Worm (Caenorhabditis elegans) whole organism, L4 larva: ENCODE measurements around the gene orc-4.
A peak's percentile ranks its signal among the peaks of the same experiment; 100 is the strongest.

ENCODE experiments used
- R02D3.7 ChIP-seq: fragments of 150-350 bp; sonication (generic microtip); optimal IDR thresholded peaks from 3 replicates; lab custom pipeline; 2014; ENCODE audit warnings: missing biosample characterization, missing genetic modification characterization
- ZK337.2 ChIP-seq: fragments of 200-800 bp; sonication (Bioruptor generic); IDR thresholded peaks from 2 replicates; pipeline ENCODE4 v1.3.6; 2022; ENCODE audit warnings: missing genetic modification reagents, missing genetic modification characterization, missing compliant biosample characterization
- aha-1 ChIP-seq: fragments of 150-350 bp; peaks from one replicate; lab custom pipeline; 2014; ENCODE audit warnings: missing biosample characterization, missing genetic modification characterization
- arid-1 ChIP-seq: fragments of 200-800 bp; sonication (Bioruptor generic); conservative IDR thresholded peaks from 2 replicates; pipeline ENCODE4 v1.3.6; 2022; ENCODE audit warnings: missing genetic modification reagents, missing genetic modification characterization, missing compliant biosample characterization
- ceh-20 ChIP-seq: fragments of 200-800 bp; sonication (Bioruptor generic); IDR thresholded peaks from 2 replicates; pipeline ENCODE4 v1.3.6; 2022; ENCODE audit warnings: missing genetic modification reagents, missing genetic modification characterization, missing compliant biosample characterization
- ceh-62 ChIP-seq: sonication (generic microtip); optimal IDR thresholded peaks from 2 replicates; lab custom pipeline; 2017; ENCODE audit warnings: missing biosample characterization, missing genetic modification characterization
- ceh-82 ChIP-seq: sonication (generic microtip); optimal IDR thresholded peaks from 2 replicates; lab custom pipeline; 2017; ENCODE audit warnings: missing biosample characterization, missing genetic modification characterization
- ces-1 ChIP-seq: fragments of 150-350 bp; sonication (generic microtip); optimal IDR thresholded peaks from 4 replicates; lab custom pipeline; 2014; ENCODE audit warnings: missing biosample characterization, missing genetic modification reagents, missing genetic modification characterization
- ctbp-1 ChIP-seq: fragments of 200-800 bp; sonication (Bioruptor generic); IDR thresholded peaks from 2 replicates; pipeline ENCODE4 v1.3.6; 2022; ENCODE audit warnings: missing genetic modification reagents, missing genetic modification characterization, missing compliant biosample characterization
- daf-12 ChIP-seq: fragments of 150-350 bp; optimal IDR thresholded peaks from 2 replicates; lab custom pipeline; 2014; ENCODE audit warnings: missing biosample characterization, missing genetic modification reagents, missing genetic modification characterization
- daf-16 ChIP-seq, 3 experiments: sonication (generic microtip); optimal IDR thresholded peaks; 2 replicates each; lab custom pipeline; 2016 to 2017; ENCODE audit warnings: missing genetic modification characterization in 3 of 3, missing genetic modification reagents in 3 of 3, mild to moderate bottlenecking in 2 of 3, missing compliant biosample characterization in 2 of 3, missing biosample characterization in 1 of 3, moderate library complexity in 1 of 3
- dmd-6 ChIP-seq: fragments of 200-800 bp; sonication (Bioruptor generic); IDR thresholded peaks from 2 replicates; pipeline ENCODE4 v1.3.6; 2022; ENCODE audit warnings: missing genetic modification reagents, missing genetic modification characterization, missing compliant biosample characterization
- egl-27 ChIP-seq: sonication (generic microtip); optimal IDR thresholded peaks from 3 replicates; lab custom pipeline; 2017; ENCODE audit warnings: missing biosample characterization, missing genetic modification reagents, missing genetic modification characterization
- fkh-10 ChIP-seq: fragments of 150-350 bp; optimal IDR thresholded peaks from 2 replicates; lab custom pipeline; 2014; ENCODE audit warnings: missing biosample characterization, missing genetic modification reagents, missing genetic modification characterization
- fos-1 ChIP-seq: fragments of 150-350 bp; optimal IDR thresholded peaks from 2 replicates; lab custom pipeline; 2014; ENCODE audit warnings: missing biosample characterization, missing genetic modification characterization
- gei-8 ChIP-seq: fragments of 200-800 bp; sonication (Bioruptor generic); optimal IDR thresholded peaks from 2 replicates; lab custom pipeline; 2018; ENCODE audit warnings: mild to moderate bottlenecking, missing genetic modification characterization, missing compliant biosample characterization
- hif-1 ChIP-seq, 2 experiments: sonication (generic microtip); optimal IDR thresholded peaks; 2 replicates each; lab custom pipeline; 2016 to 2017; ENCODE audit warnings: missing compliant biosample characterization in 2 of 2, missing genetic modification characterization in 2 of 2, missing genetic modification reagents in 2 of 2, missing genotype in 2 of 2, mild to moderate bottlenecking in 1 of 2
- hmg-1.1 ChIP-seq: fragments of 200-800 bp; sonication (Bioruptor generic); IDR thresholded peaks from 2 replicates; pipeline ENCODE4 v1.3.6; 2022; ENCODE audit warnings: missing genetic modification reagents, missing genetic modification characterization, missing compliant biosample characterization
- lin-13 ChIP-seq: fragments of 150-350 bp; optimal IDR thresholded peaks from 2 replicates; lab custom pipeline; 2014; ENCODE audit warnings: missing biosample characterization, missing genetic modification reagents, missing genetic modification characterization
- lin-15B ChIP-seq: fragments of 150-350 bp; sonication (generic microtip); optimal IDR thresholded peaks from 3 replicates; lab custom pipeline; 2014; ENCODE audit warnings: missing biosample characterization, missing genetic modification characterization
- lin-38 ChIP-seq: fragments of 200-800 bp; sonication (Bioruptor generic); IDR thresholded peaks from 2 replicates; pipeline ENCODE4 v1.3.6; 2022; ENCODE audit warnings: missing genetic modification reagents, missing genetic modification characterization, missing compliant biosample characterization
- lir-3 ChIP-seq: sonication (generic microtip); optimal IDR thresholded peaks from 2 replicates; lab custom pipeline; 2016; ENCODE audit warnings: mild to moderate bottlenecking, missing genetic modification characterization, missing compliant biosample characterization
- lsy-2 ChIP-seq, 2 experiments: fragments of 150-350 bp in 1 of 2; sonication (generic microtip) in 1 of 2; optimal IDR thresholded peaks; 2 replicates each; lab custom pipeline; 2014 to 2017; ENCODE audit warnings: missing biosample characterization in 2 of 2, missing genetic modification characterization in 2 of 2
- madf-9 ChIP-seq: fragments of 200-800 bp; sonication (Bioruptor generic); conservative IDR thresholded peaks from 2 replicates; pipeline ENCODE4 v1.3.6; 2022; ENCODE audit warnings: missing genetic modification reagents, missing genetic modification characterization, missing compliant biosample characterization
- mdl-1 ChIP-seq, 2 experiments: fragments of 150-350 bp in 1 of 2; sonication (generic microtip) in 1 of 2; optimal IDR thresholded peaks; 2 replicates each; lab custom pipeline; 2014 to 2017; ENCODE audit warnings: missing biosample characterization in 2 of 2, missing genetic modification characterization in 2 of 2
- mes-2 ChIP-seq: sonication (generic microtip); optimal IDR thresholded peaks from 2 replicates; lab custom pipeline; 2016; ENCODE audit warnings: missing genotype, mild to moderate bottlenecking, missing genetic modification characterization, missing compliant biosample characterization; ENCODE audit not compliant: poor library complexity, severe bottlenecking
- nhr-10 ChIP-seq: fragments of 150-350 bp; optimal IDR thresholded peaks from 2 replicates; lab custom pipeline; 2014; ENCODE audit warnings: missing biosample characterization, missing genetic modification characterization
- nhr-11 ChIP-seq: fragments of 150-350 bp; optimal IDR thresholded peaks from 2 replicates; lab custom pipeline; 2014; ENCODE audit warnings: missing biosample characterization, missing genetic modification characterization
- nhr-111 ChIP-seq: fragments of 200-800 bp; sonication (Bioruptor generic); optimal IDR thresholded peaks from 2 replicates; lab custom pipeline; 2018; ENCODE audit warnings: mild to moderate bottlenecking, missing genetic modification characterization, missing compliant biosample characterization
- nhr-42 ChIP-seq: fragments of 200-800 bp; sonication (Bioruptor generic); IDR thresholded peaks from 2 replicates; pipeline ENCODE4 v1.3.6; 2022; ENCODE audit warnings: missing genetic modification characterization, missing compliant biosample characterization
- nhr-48 ChIP-seq: sonication (generic microtip); optimal IDR thresholded peaks from 2 replicates; lab custom pipeline; 2016; ENCODE audit warnings: mild to moderate bottlenecking, missing genetic modification characterization, missing compliant biosample characterization
- nhr-6 ChIP-seq: fragments of 150-350 bp; optimal IDR thresholded peaks from 2 replicates; lab custom pipeline; 2014; ENCODE audit warnings: missing biosample characterization, missing genetic modification characterization
- nhr-76 ChIP-seq: fragments of 150-350 bp; optimal IDR thresholded peaks from 2 replicates; lab custom pipeline; 2014; ENCODE audit warnings: missing biosample characterization, missing genetic modification characterization
- php-3 ChIP-seq: fragments of 200-800 bp; sonication (Bioruptor generic); IDR thresholded peaks from 2 replicates; pipeline ENCODE4 v1.3.6; 2022; ENCODE audit warnings: missing genetic modification reagents, missing genetic modification characterization, missing compliant biosample characterization
- snpc-4 ChIP-seq: fragments of 150-350 bp; optimal IDR thresholded peaks from 2 replicates; lab custom pipeline; 2014; ENCODE audit warnings: missing biosample characterization, missing genetic modification characterization
- spr-3 ChIP-seq: fragments of 200-800 bp; sonication (Bioruptor generic); optimal IDR thresholded peaks from 2 replicates; lab custom pipeline; 2018; ENCODE audit warnings: mild to moderate bottlenecking, missing genetic modification characterization, missing compliant biosample characterization
- tra-1 ChIP-seq: fragments of 200-800 bp; sonication (Bioruptor generic); IDR thresholded peaks from 2 replicates; pipeline ENCODE4 v1.3.6; 2022; ENCODE audit warnings: missing genetic modification reagents, missing genetic modification characterization, missing compliant biosample characterization
- unc-130 ChIP-seq: sonication (generic microtip); optimal IDR thresholded peaks from 2 replicates; lab custom pipeline; 2016; ENCODE audit warnings: missing genetic modification reagents, missing genetic modification characterization, missing compliant biosample characterization
- unc-62 ChIP-seq, 3 experiments: fragments of 150-350 bp in 1 of 3; sonication (generic microtip); optimal IDR thresholded peaks in 2 of 3; peaks in 1 of 3; 1 replicate in 1 of 3; 2 replicates in 2 of 3; lab custom pipeline; 2014 to 2017; ENCODE audit warnings: missing biosample characterization in 3 of 3, missing genetic modification characterization in 3 of 3, missing genetic modification reagents in 3 of 3, missing genotype in 1 of 3
- zfp-2 ChIP-seq: sonication (generic microtip); optimal IDR thresholded peaks from 2 replicates; lab custom pipeline; 2016; ENCODE audit warnings: mild to moderate bottlenecking, missing genetic modification characterization, missing compliant biosample characterization
- ztf-7 ChIP-seq: fragments of 150-350 bp; optimal IDR thresholded peaks from 2 replicates; lab custom pipeline; 2014; ENCODE audit warnings: missing biosample characterization, missing genetic modification characterization

orc-4 gene

DNA sequence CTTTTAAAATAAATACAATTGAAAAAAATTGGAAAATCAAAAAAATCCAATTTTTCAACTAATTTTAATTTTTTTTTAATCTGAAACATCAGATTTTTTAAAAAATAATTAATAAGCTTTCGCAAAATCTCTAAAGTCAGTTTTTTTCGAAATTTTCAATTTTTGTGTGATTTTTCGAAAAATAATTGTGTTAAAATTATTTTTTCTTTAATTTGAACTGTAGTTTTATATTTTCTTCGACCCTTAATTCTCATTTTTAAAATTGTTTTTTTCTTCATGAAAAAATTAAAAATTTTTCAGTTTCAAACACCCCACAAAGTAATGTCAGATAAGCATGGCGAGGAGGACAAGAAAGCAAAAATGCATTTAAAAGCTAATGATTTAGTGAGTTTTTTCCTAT lies 40.9 kb upstream of the orc-4 start, which contains the start of gene rabx-5:
Gene rabx-5, plus strand, starts transcription at position 301 of the 400 bp plus-strand sequence.
- TF ChIP-seq fos-1 (tag; lab: Kevin White, UChicago) (no peak), lin-38 (GFP tag; lab: Robert Waterston, UW) (no peak), lin-13 (GFP tag; lab: Kevin White, UChicago) (no peak)

DNA sequence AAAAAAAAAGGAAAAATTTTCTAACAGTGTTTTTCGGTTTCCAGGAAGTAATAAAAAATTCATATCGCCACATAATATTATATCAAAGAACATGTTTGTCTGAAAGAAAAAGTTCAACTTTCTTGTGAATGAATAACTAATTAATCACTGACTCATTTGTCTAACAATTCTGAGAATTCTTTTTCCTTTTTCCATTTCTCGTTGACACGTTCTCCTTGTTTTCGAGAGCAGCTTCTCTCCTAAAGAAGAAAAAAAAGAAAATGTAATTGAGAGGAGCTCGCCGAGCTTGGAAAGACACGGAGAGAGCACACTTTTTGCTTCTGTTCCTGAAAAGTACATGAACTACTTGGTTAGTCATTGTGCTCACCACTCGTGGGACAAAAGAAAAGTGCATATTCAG lies 37.8 kb upstream of the orc-4 start:
- TF ChIP-seq aha-1 (peak; percentile 92), lsy-2 (tag; optimal IDR thresholded peaks at IDR 0.05; lab: Kevin White, UChicago) (peak in 1 of 2 experiments; percentile 15), lin-15B (tag; lab: Kevin White, UChicago) (no peak), mes-2 (tag; lab: Kevin White, UChicago) (no peak), daf-16 (GFP tag; optimal IDR thresholded peaks at IDR 0.05; lab: Kevin White, UChicago) (no peak), daf-16 (tag; optimal IDR thresholded peaks at IDR 0.05; lab: Kevin White, UChicago) (peak; percentile 2), fkh-10 (GFP tag; lab: Kevin White, UChicago) (peak; percentile 4)

DNA sequence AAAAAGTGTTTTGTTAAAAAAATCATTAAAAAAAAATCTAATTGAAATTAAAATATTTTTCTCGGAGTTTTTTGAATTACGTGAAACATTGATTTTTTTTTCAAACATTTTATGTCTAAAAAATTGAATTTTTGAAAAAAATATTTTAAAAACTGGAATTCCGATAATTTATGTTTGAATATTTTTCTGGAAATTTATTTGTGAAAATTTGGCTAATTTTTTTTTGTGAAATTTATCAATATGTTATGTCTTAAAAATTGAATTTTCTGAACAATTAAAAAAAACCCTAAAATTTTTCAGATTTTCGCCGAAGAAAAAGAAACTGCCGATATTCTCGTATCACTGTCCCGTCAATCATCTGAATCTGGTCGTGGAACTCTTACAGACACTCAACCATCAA lies 33.6 kb upstream of the orc-4 start, which contains the start of gene Y39A1A.24:
Gene Y39A1A.24, plus strand, starts transcription at position 301 of the 400 bp plus-strand sequence.
- TF ChIP-seq daf-12 (tag; lab: Kevin White, UChicago): no peak
- no peak for TF ChIP-seq ceh-62

DNA sequence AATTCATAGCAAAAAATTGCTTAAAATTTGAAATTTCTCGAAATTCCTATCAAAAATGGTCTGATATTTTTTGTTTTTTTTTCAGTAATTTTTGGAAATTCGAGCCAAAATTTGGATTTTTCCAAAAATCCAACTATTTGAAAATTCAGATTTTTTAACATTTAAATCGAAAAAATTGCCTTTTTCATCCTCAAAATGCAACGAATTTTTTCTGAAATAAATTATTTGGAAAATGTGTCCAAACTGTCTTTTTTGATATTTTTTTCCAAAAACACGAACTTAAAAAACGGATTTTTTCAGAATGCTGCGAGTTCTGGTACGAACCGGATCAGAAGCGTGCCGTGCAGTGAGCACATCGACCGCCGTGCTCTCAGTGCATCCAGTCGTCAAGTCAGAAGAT lies 30.8 kb upstream of the orc-4 start, which contains the start of gene mrpl-22:
Gene mrpl-22, plus strand, starts transcription at position 301 of the 400 bp plus-strand sequence.
- TF ChIP-seq ctbp-1 (GFP tag; lab: Robert Waterston, UW) (no peak), unc-62 (GFP tag; optimal IDR thresholded peaks at IDR 0.05 in 1 of 2; lab: Kevin White, UChicago) (no peak), unc-62 (tag; optimal IDR thresholded peaks at IDR 0.05; lab: Kevin White, UChicago) (no peak), lir-3 (tag; lab: Kevin White, UChicago) (no peak), gei-8 (GFP tag; lab: Kevin White, UChicago) (no peak), php-3 (no peak), spr-3 (no peak), arid-1 (GFP tag; lab: Robert Waterston, UW) (no peak), hif-1 (tag; optimal IDR thresholded peaks at IDR 0.05; lab: Kevin White, UChicago) (no peak), ZK337.2 (no peak), ces-1 (no peak), madf-9 (GFP tag; lab: Robert Waterston, UW) (no peak)

DNA sequence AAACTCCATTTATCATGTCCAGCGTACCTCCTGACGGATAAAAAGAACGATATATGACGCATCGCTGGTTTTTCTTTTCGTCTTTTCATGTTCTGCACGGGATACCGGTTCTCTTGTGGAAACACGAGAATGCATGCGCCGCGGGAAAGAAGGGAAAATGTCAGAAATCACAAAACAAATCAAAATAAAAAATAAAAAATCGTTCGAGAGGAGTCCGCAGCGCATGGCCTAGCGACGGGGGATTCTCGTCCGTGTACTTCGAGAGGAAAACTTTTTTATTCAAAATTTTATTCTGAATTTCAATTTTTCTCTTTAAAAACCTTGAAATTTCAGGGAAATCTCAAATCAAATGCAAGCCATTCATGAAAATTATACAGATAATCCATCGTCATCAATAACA lies 24.8 kb upstream of the orc-4 start, which contains the start of the genes lron-10 and hpr-9:
Gene lron-10, minus strand, starts transcription at position 162 of the 400 bp plus-strand sequence.
Gene hpr-9, plus strand, starts transcription at position 344 of the 400 bp plus-strand sequence.
- TF ChIP-seq nhr-11 (tag; lab: Kevin White, UChicago): no peak
- TF ChIP-seq snpc-4: no peak
- peak in 1 of 2 experiments; percentile 94 for TF ChIP-seq hif-1 (tag; optimal IDR thresholded peaks at IDR 0.05; lab: Kevin White, UChicago)
- no peak for TF ChIP-seq lin-15B (tag; lab: Kevin White, UChicago)
- TF ChIP-seq mes-2 (tag; lab: Kevin White, UChicago): peak; percentile 99
- TF ChIP-seq R02D3.7 (tag; lab: Kevin White, UChicago): no peak
- peak; percentile 58 for TF ChIP-seq nhr-48
- peak; percentile 51 to 85 for TF ChIP-seq mdl-1 (tag; optimal IDR thresholded peaks at IDR 0.05; lab: Kevin White, UChicago)
- peak in 1 of 2 experiments; percentile 90 for TF ChIP-seq lsy-2 (tag; optimal IDR thresholded peaks at IDR 0.05; lab: Kevin White, UChicago)
- no peak for TF ChIP-seq zfp-2 (tag; lab: Kevin White, UChicago)
- TF ChIP-seq tra-1 (GFP tag; lab: Robert Waterston, UW): peak; percentile 68; the same call in 1 of the 2 replicates
- peak in 1 of 2 experiments; percentile 97 for TF ChIP-seq unc-62 (GFP tag; optimal IDR thresholded peaks at IDR 0.05 in 1 of 2; lab: Kevin White, UChicago)
- TF ChIP-seq unc-62 (tag; optimal IDR thresholded peaks at IDR 0.05; lab: Kevin White, UChicago): peak; percentile 26
- no peak for TF ChIP-seq nhr-42 (GFP tag; lab: Robert Waterston, UW)
- peak; percentile 20 for TF ChIP-seq ztf-7 (tag; lab: Kevin White, UChicago)
- TF ChIP-seq ces-1: no peak
- no peak for TF ChIP-seq lir-3 (tag; lab: Kevin White, UChicago)
- peak; percentile 74 for TF ChIP-seq ceh-20 (GFP tag; lab: Robert Waterston, UW)
- peak; percentile 2 for TF ChIP-seq nhr-111
- peak; percentile 80 for TF ChIP-seq dmd-6 (GFP tag; lab: Robert Waterston, UW)
- TF ChIP-seq gei-8 (GFP tag; lab: Kevin White, UChicago): no peak
- no peak for TF ChIP-seq egl-27
- TF ChIP-seq nhr-10 (tag; lab: Kevin White, UChicago): no peak
- peak; percentile 18 for TF ChIP-seq nhr-6 (tag; lab: Kevin White, UChicago)
- TF ChIP-seq hmg-1.1 (GFP tag; lab: Robert Waterston, UW): peak; percentile 40
- TF ChIP-seq lin-38 (GFP tag; lab: Robert Waterston, UW): peak; percentile 76
- no peak for TF ChIP-seq nhr-76 (tag; lab: Kevin White, UChicago)
- no peak for TF ChIP-seq ceh-82 (tag; lab: Kevin White, UChicago)
- peak; percentile 93 for TF ChIP-seq unc-130
